Worm (Caenorhabditis elegans) whole organism, L4/young adult: Measurements from ENCODE around the gene ser-2.

Experiments used
- W03F9.2 ChIP-seq: fragments of 150-350 bp; optimal IDR thresholded peaks from 2 replicates; lab custom pipeline; 2014; ENCODE audit warnings: missing biosample characterization, missing genetic modification characterization
- him-1 ChIP-seq: sonication (generic microtip); optimal IDR thresholded peaks from 2 replicates; lab custom pipeline; 2016; ENCODE audit warnings: missing genotype, missing genetic modification reagents, missing genetic modification characterization, missing compliant biosample characterization

- TF ChIP-seq W03F9.2 = no peak
- TF ChIP-seq him-1 = no peak
Measured at ce11 chrX:15259947-15260687, 42.6 kb downstream of the ser-2 start, which contains the start of gene F46F2.3.
